Worm (Caenorhabditis elegans) whole organism, young adult: ENCODE data around the gene Y105C5B.1413.
A peak's percentile ranks its signal among the peaks of the same experiment; 100 is the strongest.

Experiments used
- B0035.1 ChIP-seq: sonication (generic microtip); optimal IDR thresholded peaks from 2 replicates; lab custom pipeline; 2016; ENCODE audit warnings: missing genetic modification characterization, mild to moderate bottlenecking, missing compliant biosample characterization, missing genotype, missing genetic modification reagents
- C06A6.2 ChIP-seq: fragments of 200-800 bp; sonication (Bioruptor generic); conservative IDR thresholded peaks from 2 replicates; pipeline ENCODE4 v1.3.6; 2022; ENCODE audit warnings: missing genetic modification characterization, missing compliant biosample characterization
- F10E7.11 ChIP-seq: sonication (generic microtip); optimal IDR thresholded peaks from 2 replicates; lab custom pipeline; 2017; ENCODE audit warnings: mild to moderate bottlenecking, missing genetic modification characterization, moderate library complexity, missing compliant biosample characterization
- F22D6.2 ChIP-seq: sonication (generic microtip); optimal IDR thresholded peaks from 2 replicates; lab custom pipeline; 2016; ENCODE audit warnings: mild to moderate bottlenecking, missing genetic modification characterization, missing compliant biosample characterization
- F33H1.4 ChIP-seq: fragments of 200-800 bp; sonication (Bioruptor generic); IDR thresholded peaks from 2 replicates; pipeline ENCODE4 v1.3.6; 2022; ENCODE audit warnings: missing genetic modification reagents, missing genetic modification characterization, missing compliant biosample characterization
- F57A8.1 ChIP-seq: fragments of 200-800 bp; sonication (Bioruptor generic); optimal IDR thresholded peaks from 2 replicates; lab custom pipeline; 2018; ENCODE audit warnings: mild to moderate bottlenecking, missing genetic modification characterization, moderate library complexity, missing compliant biosample characterization
- K12H6.12 ChIP-seq: fragments of 200-800 bp; sonication (Bioruptor generic); optimal IDR thresholded peaks from 2 replicates; lab custom pipeline; 2018; ENCODE audit warnings: mild to moderate bottlenecking, missing genetic modification characterization, missing compliant biosample characterization
- Y56A3A.18 ChIP-seq: fragments of 200-800 bp; sonication (Bioruptor generic); IDR thresholded peaks from 2 replicates; pipeline ENCODE4 v1.3.6; 2022; ENCODE audit warnings: missing genetic modification reagents, missing genetic modification characterization, missing compliant biosample characterization
- ZK185.1 ChIP-seq: sonication (generic microtip); optimal IDR thresholded peaks from 2 replicates; lab custom pipeline; 2016; ENCODE audit warnings: mild to moderate bottlenecking, missing genetic modification characterization, missing compliant biosample characterization; ENCODE audit not compliant: poor library complexity, severe bottlenecking
- atf-7 ChIP-seq: sonication (generic microtip); optimal IDR thresholded peaks from 2 replicates; lab custom pipeline; 2017; ENCODE audit warnings: mild to moderate bottlenecking, missing genetic modification characterization, missing compliant biosample characterization
- athp-1 ChIP-seq: sonication (generic microtip); optimal IDR thresholded peaks from 2 replicates; lab custom pipeline; 2017; ENCODE audit warnings: mild to moderate bottlenecking, missing genetic modification characterization, missing compliant biosample characterization
- attf-3 ChIP-seq: fragments of 200-800 bp; sonication (Bioruptor generic); conservative IDR thresholded peaks from 2 replicates; pipeline ENCODE4 v1.3.6; 2022; ENCODE audit warnings: missing genetic modification reagents, missing genetic modification characterization, missing compliant biosample characterization
- attf-6 ChIP-seq: fragments of 200-800 bp; sonication (Bioruptor generic); IDR thresholded peaks from 2 replicates; pipeline ENCODE4 v1.3.6; 2022; ENCODE audit warnings: missing genetic modification reagents, missing genetic modification characterization, missing compliant biosample characterization
- cebp-2 ChIP-seq: fragments of 200-800 bp; sonication (Bioruptor generic); IDR thresholded peaks from 2 replicates; pipeline ENCODE4 v1.3.6; 2022; ENCODE audit warnings: missing genetic modification characterization, missing compliant biosample characterization
- ceh-100 ChIP-seq: fragments of 200-800 bp; sonication (Bioruptor generic); IDR thresholded peaks from 2 replicates; pipeline ENCODE4 v1.3.6; 2022; ENCODE audit warnings: missing genetic modification reagents, missing genetic modification characterization, missing compliant biosample characterization
- ceh-58 ChIP-seq: fragments of 200-800 bp; sonication (Bioruptor generic); IDR thresholded peaks from 2 replicates; pipeline ENCODE4 v1.3.6; 2022; ENCODE audit warnings: missing genetic modification characterization, missing compliant biosample characterization
- ceh-79 ChIP-seq: sonication (generic microtip); optimal IDR thresholded peaks from 2 replicates; lab custom pipeline; 2017; ENCODE audit warnings: mild to moderate bottlenecking, missing genetic modification characterization, missing compliant biosample characterization
- die-1 ChIP-seq: sonication (generic microtip); optimal IDR thresholded peaks from 2 replicates; lab custom pipeline; 2016; ENCODE audit warnings: missing genotype, mild to moderate bottlenecking, missing genetic modification characterization, missing compliant biosample characterization
- ets-4 ChIP-seq: fragments of 200-800 bp; sonication (Bioruptor generic); optimal IDR thresholded peaks from 2 replicates; lab custom pipeline; 2018; ENCODE audit warnings: mild to moderate bottlenecking, missing genetic modification characterization, missing compliant biosample characterization
- fkh-3 ChIP-seq: sonication (generic microtip); optimal IDR thresholded peaks from 2 replicates; lab custom pipeline; 2016; ENCODE audit warnings: mild to moderate bottlenecking, missing genetic modification characterization, missing compliant biosample characterization
- hlh-12 ChIP-seq: sonication (generic microtip); optimal IDR thresholded peaks from 2 replicates; lab custom pipeline; 2016; ENCODE audit warnings: missing genetic modification characterization, missing compliant biosample characterization
- hmg-1.2 ChIP-seq: fragments of 200-800 bp; sonication (Bioruptor generic); IDR thresholded peaks from 2 replicates; pipeline ENCODE4 v1.3.6; 2022; ENCODE audit warnings: missing genetic modification reagents, missing genetic modification characterization, missing compliant biosample characterization
- let-607 ChIP-seq, 2 experiments: fragments of 200-800 bp in 1 of 2; sonication (Bioruptor generic) in 1 of 2; sonication (generic microtip) in 1 of 2; optimal IDR thresholded peaks; 2 replicates each; lab custom pipeline; 2016 to 2018; ENCODE audit warnings: mild to moderate bottlenecking in 2 of 2, missing compliant biosample characterization in 2 of 2, missing genetic modification characterization in 2 of 2, moderate library complexity in 2 of 2, missing genotype in 1 of 2
- lsl-1 ChIP-seq: fragments of 200-800 bp; sonication (Bioruptor generic); optimal IDR thresholded peaks from 2 replicates; lab custom pipeline; 2018; ENCODE audit warnings: mild to moderate bottlenecking, missing genetic modification characterization, moderate library complexity, missing compliant biosample characterization
- madf-3 ChIP-seq: fragments of 200-800 bp; sonication (Bioruptor generic); IDR thresholded peaks from 2 replicates; pipeline ENCODE4 v1.3.6; 2022; ENCODE audit warnings: missing genetic modification reagents, missing genetic modification characterization, missing compliant biosample characterization
- mxl-1 ChIP-seq: sonication (generic microtip); optimal IDR thresholded peaks from 2 replicates; lab custom pipeline; 2016; ENCODE audit warnings: missing genetic modification characterization, missing compliant biosample characterization
- nfyb-1 ChIP-seq: fragments of 200-800 bp; sonication (Bioruptor generic); IDR thresholded peaks from 2 replicates; pipeline ENCODE4 v1.3.6; 2022; ENCODE audit warnings: missing genetic modification reagents, missing genetic modification characterization, missing compliant biosample characterization
- nhr-179 ChIP-seq: sonication (generic microtip); optimal IDR thresholded peaks from 2 replicates; lab custom pipeline; 2016; ENCODE audit warnings: mild to moderate bottlenecking, missing genetic modification characterization, missing compliant biosample characterization
- nhr-80 ChIP-seq: sonication (generic microtip); optimal IDR thresholded peaks from 2 replicates; lab custom pipeline; 2016; ENCODE audit warnings: missing genetic modification characterization, missing compliant biosample characterization
- nhr-90 ChIP-seq: sonication (generic microtip); optimal IDR thresholded peaks from 2 replicates; lab custom pipeline; 2016; ENCODE audit warnings: missing genotype, mild to moderate bottlenecking, missing genetic modification characterization, missing compliant biosample characterization
- pbrm-1 ChIP-seq: fragments of 200-800 bp; sonication (Bioruptor generic); IDR thresholded peaks from 2 replicates; pipeline ENCODE4 v1.3.6; 2022; ENCODE audit warnings: missing genetic modification reagents, missing genetic modification characterization, missing compliant biosample characterization
- rcor-1 ChIP-seq: fragments of 200-800 bp; sonication (Bioruptor generic); IDR thresholded peaks from 2 replicates; pipeline ENCODE4 v1.3.6; 2022; ENCODE audit warnings: missing genetic modification reagents, missing genetic modification characterization, missing compliant biosample characterization
- snpc-1.1 ChIP-seq: sonication (generic microtip); optimal IDR thresholded peaks from 2 replicates; lab custom pipeline; 2017; ENCODE audit warnings: missing genetic modification characterization, mild to moderate bottlenecking, missing compliant biosample characterization, antibody characterized with exemption, moderate library complexity, missing genotype, missing genetic modification reagents; ENCODE audit not compliant: insufficient read depth
- snpc-4 ChIP-seq, 5 experiments: fragments of 150-350 bp in 1 of 5; sonication (generic microtip) in 4 of 5; optimal IDR thresholded peaks; 2 replicates each; lab custom pipeline; 2014 to 2018; ENCODE audit warnings: missing genetic modification characterization in 5 of 5, missing biosample characterization in 3 of 5, antibody characterized with exemption in 2 of 5, mild to moderate bottlenecking in 2 of 5, missing compliant biosample characterization in 2 of 5, missing genotype in 2 of 5, moderate library complexity in 2 of 5, missing genetic modification reagents in 1 of 5
- tlf-1 ChIP-seq: fragments of 200-800 bp; sonication (Bioruptor generic); optimal IDR thresholded peaks from 2 replicates; lab custom pipeline; 2018; ENCODE audit warnings: mild to moderate bottlenecking, missing genetic modification characterization, missing compliant biosample characterization
- ztf-22 ChIP-seq: fragments of 200-800 bp; sonication (Bioruptor generic); optimal IDR thresholded peaks from 2 replicates; lab custom pipeline; 2018; ENCODE audit warnings: mild to moderate bottlenecking, missing genetic modification characterization, moderate library complexity, missing compliant biosample characterization
- ztf-25 ChIP-seq: fragments of 200-800 bp; sonication (Bioruptor generic); IDR thresholded peaks from 2 replicates; pipeline ENCODE4 v1.3.6; 2022; ENCODE audit warnings: missing genetic modification reagents, missing genetic modification characterization, missing compliant biosample characterization
- ztf-26 ChIP-seq: sonication (generic microtip); optimal IDR thresholded peaks from 2 replicates; lab custom pipeline; 2017; ENCODE audit warnings: missing genetic modification characterization, missing compliant biosample characterization
- ztf-3 ChIP-seq: fragments of 200-800 bp; sonication (Bioruptor generic); optimal IDR thresholded peaks from 2 replicates; lab custom pipeline; 2018; ENCODE audit warnings: mild to moderate bottlenecking, missing genetic modification characterization, missing compliant biosample characterization

Y105C5B.1413 gene

DNA sequence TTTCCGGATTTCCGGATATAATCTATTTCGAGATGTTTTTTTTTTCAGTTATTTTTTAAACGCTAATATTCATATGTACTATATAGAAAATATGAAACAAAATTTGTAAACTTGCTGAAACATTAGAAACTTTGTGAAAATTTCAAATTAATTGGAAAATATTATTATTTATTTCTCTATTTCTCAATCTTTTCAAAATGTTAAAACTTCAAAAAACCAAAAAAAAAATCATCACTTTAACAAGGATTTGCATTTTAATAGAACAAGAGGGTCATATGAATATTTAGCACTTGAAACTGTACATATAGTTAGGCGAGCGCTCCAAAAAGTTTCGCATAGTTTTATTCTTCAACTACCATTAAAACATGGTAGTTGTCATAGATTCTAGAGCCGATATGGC is 12.3 kb upstream of the Y105C5B.1413 start, which contains the start of gene Y7A9A.1:
Gene Y7A9A.1, plus strand, starts transcription at position 301 of the 400 bp plus-strand sequence.
- TF ChIP-seq attf-3 (GFP tag; lab: Robert Waterston, UW) = no peak
- TF ChIP-seq rcor-1 (GFP tag; lab: Robert Waterston, UW) = no peak
- no peak for TF ChIP-seq F33H1.4
- TF ChIP-seq nfyb-1 (GFP tag; lab: Robert Waterston, UW) = no peak
- no peak for TF ChIP-seq hlh-12 (tag; lab: Kevin White, UChicago)
- TF ChIP-seq fkh-3 (tag; lab: Kevin White, UChicago) = no peak
- no peak for TF ChIP-seq F22D6.2
- no peak for TF ChIP-seq lsl-1 (GFP tag; lab: Kevin White, UChicago)
- TF ChIP-seq nhr-90 (tag; lab: Kevin White, UChicago) = no peak

DNA sequence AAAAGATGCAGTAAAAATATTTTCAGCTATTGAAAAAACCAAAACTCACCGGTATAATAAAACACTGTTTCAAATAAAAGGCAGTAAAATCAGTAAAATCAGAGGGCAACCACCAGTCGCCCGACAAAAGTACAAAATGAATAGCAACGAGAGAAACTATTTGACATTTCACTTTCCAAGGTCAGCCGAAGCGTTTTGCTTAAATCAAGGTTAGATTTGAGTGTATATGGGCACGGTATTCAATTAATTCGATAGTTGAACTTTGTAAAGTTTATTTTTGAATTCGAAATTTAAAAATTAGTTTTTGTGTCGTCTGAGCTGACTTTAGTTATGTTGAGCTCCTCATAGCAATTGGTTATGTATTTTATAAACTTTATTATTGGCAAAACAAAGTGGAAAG is 8.3 kb upstream of the Y105C5B.1413 start:
- TF ChIP-seq F33H1.4 (no peak), ceh-58 (GFP tag; lab: Robert Waterston, UW) (no peak), F22D6.2 (no peak), snpc-1.1 (tag; lab: Kevin White, UChicago) (no peak), ztf-3 (GFP tag; lab: Kevin White, UChicago) (no peak), ceh-100 (GFP tag; lab: Robert Waterston, UW) (no peak), die-1 (tag; lab: Kevin White, UChicago) (no peak), nhr-80 (tag; lab: Kevin White, UChicago) (no peak), let-607 (tag; optimal IDR thresholded peaks at IDR 0.05; lab: Kevin White, UChicago) (no peak), ztf-22 (GFP tag; lab: Kevin White, UChicago) (no peak), F10E7.11 (tag; lab: Kevin White, UChicago) (no peak), B0035.1 (tag; lab: Kevin White, UChicago) (no peak), athp-1 (no peak)

DNA sequence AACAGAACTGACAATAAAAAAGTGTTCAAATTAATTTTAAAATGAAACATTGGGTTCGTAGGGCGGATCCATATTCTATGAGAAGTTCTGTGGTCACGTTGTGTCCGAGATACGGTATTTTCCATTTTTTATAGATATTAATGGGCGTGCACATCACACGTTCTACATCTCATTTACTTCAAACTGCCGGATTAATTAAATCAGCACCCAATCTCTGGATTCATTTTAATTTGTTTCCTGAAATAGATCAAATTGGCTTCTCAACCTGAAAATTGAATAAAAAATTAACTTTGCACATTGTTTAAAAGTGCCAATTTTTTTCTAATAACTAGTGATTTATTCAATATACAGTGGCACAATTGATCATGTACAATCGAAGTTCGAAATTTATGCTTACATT is 7.2 kb upstream of the Y105C5B.1413 start:
- TF ChIP-seq snpc-4 (GFP tag; optimal IDR thresholded peaks at IDR 0.05; lab: Kevin White, UChicago) (no peak), snpc-4 (tag; optimal IDR thresholded peaks at IDR 0.05; lab: Kevin White, UChicago) (peak in 1 of 4 experiments; percentile 42), attf-6 (GFP tag; lab: Robert Waterston, UW) (peak; percentile 77), mxl-1 (tag; lab: Kevin White, UChicago) (no peak)

DNA sequence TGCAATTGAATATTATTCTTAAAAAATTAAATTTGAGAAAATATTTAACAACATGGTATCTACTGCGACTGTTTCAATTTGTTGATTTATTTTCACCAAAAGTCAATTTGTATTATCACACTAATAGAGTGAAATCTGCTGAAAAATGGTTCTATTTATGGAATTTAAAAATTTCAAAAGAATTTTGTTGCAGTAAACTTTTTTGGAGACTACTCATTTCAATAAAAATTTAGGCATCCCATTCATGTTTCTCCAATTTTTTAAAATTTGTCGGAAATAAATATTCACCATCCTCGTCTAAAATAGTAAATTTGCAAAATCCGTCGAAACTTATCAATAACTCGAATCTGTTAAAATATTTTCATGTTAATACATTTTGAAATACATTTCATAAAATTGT is 1.6 kb upstream of the Y105C5B.1413 start:
- TF ChIP-seq C06A6.2 (GFP tag; lab: Robert Waterston, UW) (no peak), athp-1 (no peak), nfyb-1 (GFP tag; lab: Robert Waterston, UW) (no peak), snpc-4 (GFP tag; optimal IDR thresholded peaks at IDR 0.05; lab: Kevin White, UChicago) (no peak), snpc-4 (tag; optimal IDR thresholded peaks at IDR 0.05; lab: Kevin White, UChicago) (peak in 1 of 4 experiments; percentile 53), attf-6 (GFP tag; lab: Robert Waterston, UW) (peak; percentile 70)

DNA sequence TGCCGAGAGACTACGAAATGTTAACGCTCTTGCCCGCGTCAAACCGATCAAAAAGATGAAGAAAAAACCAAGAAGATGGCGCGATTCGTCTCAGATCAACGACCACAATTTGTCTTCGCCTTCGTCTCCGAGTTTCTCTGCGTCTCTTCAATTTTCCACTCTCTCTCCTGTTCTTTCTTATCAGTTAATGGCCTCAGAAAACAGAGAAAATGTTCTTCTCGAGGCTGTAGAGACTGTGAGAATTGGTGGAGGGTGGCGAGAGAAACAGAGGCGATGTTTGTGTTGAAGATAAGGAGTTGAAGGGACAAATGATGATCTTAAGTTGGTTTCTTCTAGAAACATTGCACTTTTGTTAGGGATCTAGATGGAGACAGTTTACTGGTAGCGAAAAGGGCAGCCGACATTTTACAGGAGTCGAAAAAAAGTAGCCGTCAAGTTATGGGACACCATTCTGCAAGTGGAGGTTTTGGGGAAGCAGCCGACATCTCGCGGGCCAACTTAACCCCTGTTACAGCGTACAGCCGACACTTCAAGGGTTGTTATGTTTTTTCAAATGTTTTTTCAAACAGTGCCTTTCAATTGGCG is 3.4 kb downstream of the Y105C5B.1413 start:
- TF ChIP-seq nhr-90 (tag; lab: Kevin White, UChicago) (peak; percentile 55), let-607 (tag; optimal IDR thresholded peaks at IDR 0.05; lab: Kevin White, UChicago) (peak in 1 of 2 experiments; percentile 68), tlf-1 (GFP tag; lab: Kevin White, UChicago) (peak; percentile 35), ztf-26 (peak; percentile 83), ztf-22 (GFP tag; lab: Kevin White, UChicago) (peak; percentile 95), ZK185.1 (tag; lab: Kevin White, UChicago) (peak; percentile 51), ets-4 (GFP tag; lab: Kevin White, UChicago) (peak; percentile 27), hmg-1.2 (GFP tag; lab: Robert Waterston, UW) (peak; percentile 58; the same call in 1 of the 2 replicates), K12H6.12 (peak; percentile 16), Y56A3A.18 (GFP tag; lab: Robert Waterston, UW) (no peak), cebp-2 (GFP tag; lab: Robert Waterston, UW) (no peak), pbrm-1 (0 out of 2 replicates have a peak, but pooled peaks have one; percentile 44), nhr-179 (tag; lab: Kevin White, UChicago) (no peak), F57A8.1 (no peak), ceh-79 (tag; lab: Kevin White, UChicago) (no peak), F22D6.2 (peak; percentile 75), ztf-25 (GFP tag; lab: Robert Waterston, UW) (no peak), atf-7 (peak; percentile 60), snpc-4 (GFP tag; optimal IDR thresholded peaks at IDR 0.05; lab: Kevin White, UChicago) (no peak), snpc-4 (tag; optimal IDR thresholded peaks at IDR 0.05; lab: Kevin White, UChicago) (peak; percentile 77 to 93 (median 87)), madf-3 (no peak)
